Fruit fly (Drosophila melanogaster) whole organism, embryonic: ENCODE measurements around the gene shakB.

ENCODE experiments used
- Atf6 ChIP-seq: fragments of 200-800 bp; sonication (Bioruptor generic); IDR thresholded peaks from 2 replicates; pipeline ENCODE4 v1.3.6; 2022; ENCODE audit warnings: missing biosample characterization, missing genetic modification characterization
- CG10147 ChIP-seq: fragments of 200-800 bp; sonication (Bioruptor generic); optimal IDR thresholded peaks from 2 replicates; lab custom pipeline; 2019; ENCODE audit warnings: missing biosample characterization, mild to moderate bottlenecking, missing genetic modification characterization, moderate library complexity
- CG10543 ChIP-seq: fragments of 200-800 bp; sonication (Bioruptor generic); optimal IDR thresholded peaks from 3 replicates; lab custom pipeline; 2017; ENCODE audit warnings: missing biosample characterization, mild to moderate bottlenecking, missing genetic modification characterization, moderate library complexity
- CG10979 ChIP-seq: fragments of 200-800 bp; sonication (Bioruptor generic); optimal IDR thresholded peaks from 2 replicates; lab custom pipeline; 2018; ENCODE audit warnings: missing biosample characterization, mild to moderate bottlenecking, missing genetic modification characterization, moderate library complexity
- CG11723 ChIP-seq: fragments of 200-800 bp; sonication (Bioruptor generic); optimal IDR thresholded peaks from 2 replicates; lab custom pipeline; 2017; ENCODE audit warnings: missing biosample characterization, mild to moderate bottlenecking, missing genetic modification characterization
- CG12104 ChIP-seq: fragments of 200-800 bp; sonication (Bioruptor generic); optimal IDR thresholded peaks from 3 replicates; lab custom pipeline; 2016; ENCODE audit warnings: missing biosample characterization, missing genetic modification characterization
- CG13296 ChIP-seq: fragments of 200-800 bp; sonication (Bioruptor generic); optimal IDR thresholded peaks from 3 replicates; lab custom pipeline; 2018; ENCODE audit warnings: missing biosample characterization, mild to moderate bottlenecking, missing genetic modification characterization
- CG14050 ChIP-seq: fragments of 200-800 bp; sonication (Bioruptor generic); IDR thresholded peaks from 3 replicates; pipeline ENCODE4 v1.3.6; 2022; ENCODE audit warnings: missing biosample characterization, missing genetic modification characterization
- CG15601 ChIP-seq: fragments of 200-800 bp; sonication (Bioruptor generic); optimal IDR thresholded peaks from 3 replicates; lab custom pipeline; 2019; ENCODE audit warnings: missing biosample characterization, mild to moderate bottlenecking, missing genetic modification characterization, moderate library complexity
- CG1603 ChIP-seq: fragments of 200-800 bp; sonication (Bioruptor generic); optimal IDR thresholded peaks from 2 replicates; lab custom pipeline; 2019; ENCODE audit warnings: missing biosample characterization, mild to moderate bottlenecking, missing genetic modification characterization, moderate library complexity
- CG18619 ChIP-seq: fragments of 200-800 bp; sonication (Bioruptor generic); optimal IDR thresholded peaks from 3 replicates; lab custom pipeline; 2017; ENCODE audit warnings: missing biosample characterization, mild to moderate bottlenecking, missing genetic modification characterization
- CG32532 ChIP-seq: fragments of 200-800 bp; sonication (Bioruptor generic); IDR thresholded peaks from 2 replicates; pipeline ENCODE4 v1.3.6; 2022; ENCODE audit warnings: missing biosample characterization, missing genetic modification characterization
- CG32772 ChIP-seq: fragments of 200-800 bp; sonication (Bioruptor generic); IDR thresholded peaks from 2 replicates; pipeline ENCODE4 v1.3.6; 2022; ENCODE audit warnings: missing biosample characterization, missing genetic modification characterization
- CG4617 ChIP-seq: fragments of 200-800 bp; sonication (Bioruptor generic); optimal IDR thresholded peaks from 3 replicates; lab custom pipeline; 2016; ENCODE audit warnings: missing biosample characterization, missing genetic modification characterization, borderline replicate concordance
- CG7357 ChIP-seq: fragments of 200-800 bp; sonication (Bioruptor generic); IDR thresholded peaks from 3 replicates; pipeline ENCODE4 v1.3.6; 2022; ENCODE audit warnings: missing biosample characterization, missing genetic modification characterization
- CG7372 ChIP-seq: fragments of 200-800 bp; sonication (Bioruptor generic); IDR thresholded peaks from 2 replicates; pipeline ENCODE4 v1.3.6; 2022; ENCODE audit warnings: missing biosample characterization, missing genetic modification characterization
- CG8359 ChIP-seq: fragments of 200-800 bp; sonication (Bioruptor generic); optimal IDR thresholded peaks from 2 replicates; lab custom pipeline; 2017; ENCODE audit warnings: missing biosample characterization, mild to moderate bottlenecking, missing genetic modification characterization, borderline replicate concordance
- CHES-1-like ChIP-seq: fragments of 200-800 bp; sonication (Bioruptor generic); optimal IDR thresholded peaks from 2 replicates; lab custom pipeline; 2016; ENCODE audit warnings: missing biosample characterization, missing genetic modification characterization
- CoRest ChIP-seq: fragments of 200-800 bp; sonication (Bioruptor generic); optimal IDR thresholded peaks from 3 replicates; lab custom pipeline; 2018; ENCODE audit warnings: missing biosample characterization, mild to moderate bottlenecking, missing genetic modification characterization, moderate library complexity
- H15 ChIP-seq: fragments of 200-800 bp; sonication (Bioruptor generic); IDR thresholded peaks from 3 replicates; pipeline ENCODE4 v1.3.6; 2022; ENCODE audit warnings: missing biosample characterization, missing genetic modification characterization
- HLH3B ChIP-seq: fragments of 200-800 bp; sonication (Bioruptor generic); IDR thresholded peaks from 2 replicates; pipeline ENCODE4 v1.3.6; 2022; ENCODE audit warnings: missing biosample characterization, missing genetic modification characterization
- Hand ChIP-seq: fragments of 200-800 bp; sonication (Bioruptor generic); optimal IDR thresholded peaks from 2 replicates; lab custom pipeline; 2017; ENCODE audit warnings: mild to moderate bottlenecking, missing biosample characterization, missing genetic modification reagents, missing genetic modification characterization
- Hmr ChIP-seq: fragments of 200-800 bp; sonication (Bioruptor generic); optimal IDR thresholded peaks from 3 replicates; lab custom pipeline; 2017; ENCODE audit warnings: mild to moderate bottlenecking, missing biosample characterization, missing genetic modification reagents, missing genetic modification characterization
- Hr51 ChIP-seq, 2 experiments: fragments of 200-800 bp; sonication (Bioruptor generic); optimal IDR thresholded peaks; 2 replicates in 1 of 2; 3 replicates in 1 of 2; lab custom pipeline; 2016 to 2018; ENCODE audit warnings: missing biosample characterization in 2 of 2, missing genetic modification characterization in 2 of 2, mild to moderate bottlenecking in 1 of 2, moderate library complexity in 1 of 2
- Hr78 ChIP-seq, 2 experiments: fragments of 200-800 bp in 1 of 2; fragments of >200 bp in 1 of 2; sonication (Bioruptor generic) in 1 of 2; optimal IDR thresholded peaks; 2 replicates each; lab custom pipeline; 2017 to 2019; ENCODE audit warnings: missing biosample characterization in 2 of 2, missing genetic modification characterization in 2 of 2, mild to moderate bottlenecking in 1 of 2, moderate library complexity in 1 of 2
- Jarid2 ChIP-seq: fragments of 200-800 bp; sonication (Bioruptor generic); optimal IDR thresholded peaks from 3 replicates; lab custom pipeline; 2017; ENCODE audit warnings: mild to moderate bottlenecking, missing biosample characterization, missing genetic modification reagents, missing genetic modification characterization
- Lim3 ChIP-seq: fragments of 200-800 bp; sonication (Bioruptor generic); IDR thresholded peaks from 2 replicates; pipeline ENCODE4 v1.3.6; 2022; ENCODE audit warnings: missing biosample characterization, missing genetic modification characterization
- Mes4 ChIP-seq: fragments of 200-800 bp; sonication (Bioruptor generic); optimal IDR thresholded peaks from 2 replicates; lab custom pipeline; 2016; ENCODE audit warnings: missing biosample characterization, missing genetic modification characterization
- Mrtf ChIP-seq: fragments of 200-800 bp; sonication (Bioruptor generic); IDR thresholded peaks from 3 replicates; pipeline ENCODE4 v1.3.6; 2022; ENCODE audit warnings: missing biosample characterization, missing genetic modification characterization
- Pdp1 ChIP-seq, 2 experiments: fragments of 200-800 bp; sonication (Bioruptor generic); optimal IDR thresholded peaks; 3 replicates each; lab custom pipeline; 2016; ENCODE audit warnings: missing biosample characterization in 2 of 2, missing genetic modification characterization in 2 of 2, mild to moderate bottlenecking in 1 of 2, moderate library complexity in 1 of 2
- Poxn ChIP-seq: fragments of 200-800 bp; sonication (Bioruptor generic); IDR thresholded peaks from 2 replicates; pipeline ENCODE4 v1.3.6; 2022; ENCODE audit warnings: missing biosample characterization, missing genetic modification characterization
- Spps ChIP-seq: fragments of 200-800 bp; sonication (Bioruptor generic); optimal IDR thresholded peaks from 2 replicates; lab custom pipeline; 2018; ENCODE audit warnings: missing biosample characterization, mild to moderate bottlenecking, missing genetic modification characterization
- Trl ChIP-seq, 3 experiments: fragments of >200 bp in 2 of 3; fragments of 200-800 bp in 1 of 3; sonication (Bioruptor generic) in 1 of 3; optimal IDR thresholded peaks; 2 replicates in 1 of 3; 3 replicates in 2 of 3; lab custom pipeline; 2016 to 2017; ENCODE audit warnings: missing biosample characterization in 1 of 3, missing genetic modification characterization in 1 of 3
- ase ChIP-seq: fragments of 200-800 bp; sonication (Bioruptor generic); IDR thresholded peaks from 3 replicates; pipeline ENCODE4 v1.3.6; 2022; ENCODE audit warnings: missing biosample characterization, missing genetic modification characterization
- az2 ChIP-seq: fragments of 200-800 bp; sonication (Bioruptor generic); optimal IDR thresholded peaks from 3 replicates; lab custom pipeline; 2016; ENCODE audit warnings: missing biosample characterization, missing genetic modification characterization
- cwo ChIP-seq: fragments of 200-800 bp; sonication (Bioruptor generic); optimal IDR thresholded peaks from 3 replicates; lab custom pipeline; 2017; ENCODE audit warnings: missing biosample characterization, missing genetic modification characterization, mild to moderate bottlenecking, moderate library complexity, missing genetic modification reagents
- dm ChIP-seq: fragments of 200-800 bp; sonication (Bioruptor generic); optimal IDR thresholded peaks from 3 replicates; lab custom pipeline; 2016; ENCODE audit warnings: missing biosample characterization, missing genetic modification characterization
- dpn ChIP-seq, 2 experiments: fragments of 200-800 bp; sonication (Bioruptor generic); optimal IDR thresholded peaks; 3 replicates each; lab custom pipeline; 2016; ENCODE audit warnings: missing biosample characterization in 2 of 2, missing genetic modification characterization in 2 of 2
- emc ChIP-seq: fragments of 200-800 bp; sonication (Bioruptor generic); optimal IDR thresholded peaks from 2 replicates; lab custom pipeline; 2016; ENCODE audit warnings: missing biosample characterization, missing genetic modification characterization
- eyg ChIP-seq: fragments of 200-800 bp; sonication (Bioruptor generic); optimal IDR thresholded peaks from 3 replicates; lab custom pipeline; 2016; ENCODE audit warnings: missing biosample characterization, missing genetic modification characterization
- gem ChIP-seq: fragments of 200-800 bp; sonication (Bioruptor generic); optimal IDR thresholded peaks from 2 replicates; lab custom pipeline; 2019; ENCODE audit warnings: missing biosample characterization, mild to moderate bottlenecking, missing genetic modification characterization, moderate library complexity
- h ChIP-seq: fragments of >200 bp; optimal IDR thresholded peaks from 2 replicates; lab custom pipeline; 2017
- ind ChIP-seq: fragments of 200-800 bp; sonication (Bioruptor generic); optimal IDR thresholded peaks from 3 replicates; lab custom pipeline; 2016; ENCODE audit warnings: missing biosample characterization, missing genetic modification characterization
- lbe ChIP-seq: fragments of 200-800 bp; sonication (Bioruptor generic); optimal IDR thresholded peaks from 2 replicates; lab custom pipeline; 2016; ENCODE audit warnings: missing biosample characterization, mild to moderate bottlenecking, missing genetic modification characterization
- mam ChIP-seq: fragments of 200-800 bp; sonication (Bioruptor generic); optimal IDR thresholded peaks from 3 replicates; lab custom pipeline; 2016; ENCODE audit warnings: missing biosample characterization, missing genetic modification characterization
- onecut ChIP-seq: fragments of 200-800 bp; sonication (Bioruptor generic); IDR thresholded peaks from 2 replicates; pipeline ENCODE4 v1.3.6; 2022; ENCODE audit warnings: missing biosample characterization, missing genetic modification characterization
- pan ChIP-seq, 4 experiments: fragments of >200 bp in 3 of 4; fragments of 200-800 bp in 1 of 4; sonication (Bioruptor generic) in 1 of 4; optimal IDR thresholded peaks in 3 of 4; IDR thresholded peaks in 1 of 4; 2 replicates each; pipeline versions ENCODE4 v1.3.6 to Lab custom; 2017 to 2022; ENCODE audit warnings: missing biosample characterization in 2 of 4, missing genetic modification characterization in 2 of 4, mixed read lengths in 1 of 4
- seq ChIP-seq: fragments of 200-800 bp; sonication (Bioruptor generic); IDR thresholded peaks from 2 replicates; pipeline ENCODE4 v1.3.6; 2022; ENCODE audit warnings: missing biosample characterization, missing genetic modification characterization
- vfl ChIP-seq: fragments of 200-800 bp; sonication (Bioruptor generic); optimal IDR thresholded peaks from 2 replicates; lab custom pipeline; 2016; ENCODE audit warnings: missing biosample characterization, missing genetic modification characterization
- wor ChIP-seq: fragments of 200-800 bp; sonication (Bioruptor generic); IDR thresholded peaks from 2 replicates; pipeline ENCODE4 v1.3.6; 2022; ENCODE audit warnings: missing biosample characterization, missing genetic modification characterization

Gene shakB

DNA sequence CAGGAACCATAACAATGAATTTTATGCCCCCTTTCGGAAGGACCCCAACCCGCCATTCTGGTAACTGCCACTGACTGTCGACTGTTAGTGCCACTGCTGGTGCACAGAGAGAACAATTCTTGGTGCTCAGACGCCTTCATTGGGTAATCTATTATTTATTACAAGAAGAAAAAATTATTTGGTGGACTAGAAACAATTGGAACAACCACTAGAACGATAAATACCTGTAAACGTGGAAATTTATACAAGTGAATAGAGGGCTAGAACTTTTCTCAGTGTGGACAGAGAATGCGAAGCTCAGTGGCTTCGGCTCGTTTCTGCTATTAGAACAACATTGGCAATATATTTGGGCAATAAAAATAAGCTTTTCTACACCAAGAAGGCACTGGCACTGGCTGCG is 129.4 kb downstream of the shakB start (continued):
- peak; percentile 15 for TF ChIP-seq CoRest (tag; lab: Kevin White, UChicago)
- no peak for TF ChIP-seq CG12104 (GFP tag; lab: Kevin White, UChicago)
- TF ChIP-seq dpn (GFP tag; optimal IDR thresholded peaks at IDR 0.05; lab: Kevin White, UChicago) = peak in 1 of 2 experiments; percentile 17
- TF ChIP-seq emc (GFP tag; lab: Kevin White, UChicago) = no peak
- TF ChIP-seq CG1603 (tag; lab: Kevin White, UChicago) = no peak
- TF ChIP-seq H15 (GFP tag; lab: Robert Waterston, UW) = 0 out of 3 replicates have a peak, but pooled peaks have one; percentile 23
- peak; percentile 16 for TF ChIP-seq mam (GFP tag; lab: Kevin White, UChicago)
- peak; percentile 62 for TF ChIP-seq gem (tag; lab: Kevin White, UChicago)
- TF ChIP-seq CG10543 = no peak
- 0 out of 3 replicates have a peak, but pooled peaks have one; percentile 12 for TF ChIP-seq CG14050
- TF ChIP-seq eyg = no peak
- no peak for TF ChIP-seq Trl (optimal IDR thresholded peaks at IDR 0.05; lab: Kevin White, UChicago)
- TF ChIP-seq Trl (GFP tag; optimal IDR thresholded peaks at IDR 0.05; lab: Kevin White, UChicago) = no peak
- no peak for TF ChIP-seq CG8359
- TF ChIP-seq CG4617 = no peak
- no peak for TF ChIP-seq h
- no peak for TF ChIP-seq Spps (tag; lab: Kevin White, UChicago)
- TF ChIP-seq Lim3 = no peak
- no peak for TF ChIP-seq CG10147 (GFP tag; lab: Kevin White, UChicago)
- TF ChIP-seq pan (optimal IDR thresholded peaks at IDR 0.05; lab: Kevin White, UChicago) = no peak
- TF ChIP-seq pan (GFP tag; optimal IDR thresholded peaks at IDR 0.05 in 1 of 2, IDR thresholded peaks at IDR 0.05 in 1 of 2) = no peak
- no peak for TF ChIP-seq Atf6 (GFP tag; lab: Robert Waterston, UW)
- TF ChIP-seq Mes4 (GFP tag; lab: Kevin White, UChicago) = no peak
- TF ChIP-seq cwo (GFP tag; lab: Kevin White, UChicago) = peak; percentile 24
- no peak for TF ChIP-seq az2 (GFP tag; lab: Kevin White, UChicago)
- no peak for TF ChIP-seq wor (GFP tag; lab: Robert Waterston, UW)
- TF ChIP-seq Hmr (GFP tag; lab: Kevin White, UChicago) = peak; percentile 65
- no peak for TF ChIP-seq CG13296 (GFP tag; lab: Kevin White, UChicago)
- no peak for TF ChIP-seq CG15601 (tag; lab: Kevin White, UChicago)
- TF ChIP-seq Hand (GFP tag; lab: Kevin White, UChicago) = no peak
- no peak for TF ChIP-seq CG32532 (GFP tag; lab: Robert Waterston, UW)
- no peak for TF ChIP-seq CG7372 (GFP tag; lab: Robert Waterston, UW)
- no peak for TF ChIP-seq HLH3B (GFP tag; lab: Robert Waterston, UW)
- TF ChIP-seq CHES-1-like (GFP tag; lab: Kevin White, UChicago) = no peak
- no peak for TF ChIP-seq CG10979 (tag; lab: Kevin White, UChicago)
- 0 out of 2 replicates have a peak, but pooled peaks have one; percentile 7 for TF ChIP-seq CG32772 (GFP tag; lab: Robert Waterston, UW)
- TF ChIP-seq Jarid2 (GFP tag; lab: Kevin White, UChicago) = no peak
- TF ChIP-seq Hr51 (GFP tag; optimal IDR thresholded peaks at IDR 0.05; lab: Kevin White, UChicago) = peak in 1 of 2 experiments; percentile 57
- peak; percentile 10 for TF ChIP-seq ind (GFP tag; lab: Kevin White, UChicago)
- no peak for TF ChIP-seq seq (GFP tag; lab: Robert Waterston, UW)
- no peak for TF ChIP-seq dm
- no peak for TF ChIP-seq lbe
- no peak for TF ChIP-seq Poxn (GFP tag; lab: Robert Waterston, UW)
- TF ChIP-seq CG11723 (GFP tag; lab: Kevin White, UChicago) = no peak
- no peak for TF ChIP-seq onecut (GFP tag; lab: Robert Waterston, UW)
- peak in 1 of 2 experiments; percentile 4 for TF ChIP-seq Pdp1 (GFP tag; optimal IDR thresholded peaks at IDR 0.05; lab: Kevin White, UChicago)
- no peak for TF ChIP-seq ase (GFP tag; lab: Robert Waterston, UW)
- TF ChIP-seq CG7357 (GFP tag; lab: Robert Waterston, UW) = no peak
- TF ChIP-seq Hr78 (GFP tag; optimal IDR thresholded peaks at IDR 0.05; lab: Kevin White, UChicago) = no peak
- no peak for TF ChIP-seq CG18619 (GFP tag; lab: Kevin White, UChicago)
- TF ChIP-seq Mrtf (GFP tag; lab: Robert Waterston, UW) = no peak
- no peak for TF ChIP-seq vfl (GFP tag; lab: Kevin White, UChicago)
